Fruit fly (Drosophila melanogaster) Kc167 (cell line): ENCODE measurements around the gene Dhrs4.

ENCODE experiments used
- Myc ChIP-seq: fragments of >200 bp; optimal IDR thresholded peaks from 2 replicates; lab custom pipeline; 2017; ENCODE audit warnings: missing external identifiers
- h ChIP-seq: fragments of >200 bp; optimal IDR thresholded peaks from 3 replicates; lab custom pipeline; 2018; ENCODE audit warnings: missing external identifiers
- insv ChIP-seq: fragments of >200 bp; optimal IDR thresholded peaks from 3 replicates; lab custom pipeline; 2018; ENCODE audit warnings: missing external identifiers
- psq ChIP-seq: fragments of >200 bp; optimal IDR thresholded peaks from 2 replicates; lab custom pipeline; 2017; ENCODE audit warnings: missing external identifiers
- ttk ChIP-seq: sonication (Bioruptor generic); optimal IDR thresholded peaks from 2 replicates; lab custom pipeline; 2017; ENCODE audit warnings: missing external identifiers

DNA sequence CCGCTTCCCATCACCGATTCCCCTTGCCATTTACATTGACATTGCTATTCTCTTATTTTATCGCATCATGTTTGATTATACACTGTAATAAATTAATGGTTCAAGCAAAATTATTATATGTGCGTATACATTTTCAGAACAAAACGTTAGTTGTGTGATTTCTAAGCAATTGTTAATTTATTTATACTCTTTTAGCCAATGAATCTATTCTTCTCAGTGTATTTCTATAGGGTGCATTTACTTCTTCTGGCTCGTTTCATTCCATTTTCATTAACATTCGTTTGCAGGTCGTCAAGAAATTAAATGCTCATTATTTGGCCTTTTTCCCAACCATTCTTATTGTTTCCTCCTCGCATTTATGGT, 46.1 kb upstream of the Dhrs4 start:
- no peak for TF ChIP-seq h (lab: Kevin White, UChicago)
- no peak for TF ChIP-seq Myc (lab: Kevin White, UChicago)
- TF ChIP-seq insv (lab: Kevin White, UChicago), result no peak
- no peak for TF ChIP-seq psq (lab: Kevin White, UChicago)
- no peak for TF ChIP-seq ttk (lab: Kevin White, UChicago)
